Worm (Caenorhabditis elegans): ENCODE measurements around the gene npr-2.

npr-2 gene

ce11 chrIV:9535105-9535504 lies 44.8 kb downstream of the npr-2 start (continued):
- TF ChIP-seq zag-1 (tag; optimal IDR thresholded peaks at IDR 0.05): no peak
- no peak for TF ChIP-seq eor-1 (tag; optimal IDR thresholded peaks at IDR 0.05)
- TF ChIP-seq skn-1 (tag; optimal IDR thresholded peaks at IDR 0.05): no peak
- TF ChIP-seq ZK546.5 (tag; optimal IDR thresholded peaks at IDR 0.05): no peak
- no peak for TF ChIP-seq nhr-28 (tag; optimal IDR thresholded peaks at IDR 0.05)
- no peak for TF ChIP-seq nhr-77 (tag; optimal IDR thresholded peaks at IDR 0.05)

- TF ChIP-seq pha-4 (tag; optimal IDR thresholded peaks at IDR 0.05) (peak; percentile 48), nhr-25 (tag; optimal IDR thresholded peaks at IDR 0.05) (peak; percentile 85), nhr-23 (tag; optimal IDR thresholded peaks at IDR 0.05) (peak; percentile 46), nhr-77 (tag; optimal IDR thresholded peaks at IDR 0.05) (no peak), snpc-4 (tag; optimal IDR thresholded peaks at IDR 0.05) (peak; percentile 6)
Measured at ce11 chrIV:9534342-9534741, 45.6 kb downstream of the npr-2 start.

ce11 chrIV:9533071-9533470 lies 46.9 kb downstream of the npr-2 start, which contains the start of gene F56H11.2:
TSS of gene F56H11.2 (minus strand) at chrIV:9533171.
- TF ChIP-seq elt-2 (tag; optimal IDR thresholded peaks at IDR 0.05) (peak; percentile 14), lin-15B (tag; optimal IDR thresholded peaks at IDR 0.05) (no peak)

DNA sequence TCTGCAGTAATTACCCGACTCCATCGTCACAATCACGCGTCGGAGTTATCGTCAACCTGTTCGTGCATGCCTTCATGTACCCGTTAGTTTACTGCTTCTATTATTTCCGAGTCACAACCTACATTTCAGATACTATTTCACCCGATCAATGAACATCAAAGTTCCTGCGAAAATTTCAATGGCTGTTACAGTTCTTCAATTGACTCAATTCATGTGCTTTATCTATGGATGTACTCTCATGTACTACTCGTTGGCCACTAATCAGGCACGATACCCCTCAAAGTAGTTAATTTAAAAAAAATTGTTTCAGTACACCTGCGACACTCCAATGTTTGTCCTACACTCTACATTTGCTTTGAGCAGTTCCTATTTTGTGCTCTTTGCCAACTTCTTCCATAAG lies 49.2 kb downstream of the npr-2 start:
- TF ChIP-seq ama-1 (optimal IDR thresholded peaks at IDR 0.05) (peak; percentile 45), nfya-1 (tag; optimal IDR thresholded peaks at IDR 0.05; ENCODE audit: insufficient read depth) (no peak), zag-1 (tag; optimal IDR thresholded peaks at IDR 0.05) (no peak), tbx-2 (tag; optimal IDR thresholded peaks at IDR 0.05) (no peak), nhr-43 (tag; optimal IDR thresholded peaks at IDR 0.05; ENCODE audit: poor library complexity, severe bottlenecking) (peak; percentile 7), nhr-25 (tag; optimal IDR thresholded peaks at IDR 0.05) (peak; percentile 39), nhr-23 (tag; optimal IDR thresholded peaks at IDR 0.05) (peak; percentile 8), lsy-12 (tag; optimal IDR thresholded peaks at IDR 0.05) (peak; percentile 44), aly-2 (tag; optimal IDR thresholded peaks at IDR 0.05) (no peak)

DNA sequence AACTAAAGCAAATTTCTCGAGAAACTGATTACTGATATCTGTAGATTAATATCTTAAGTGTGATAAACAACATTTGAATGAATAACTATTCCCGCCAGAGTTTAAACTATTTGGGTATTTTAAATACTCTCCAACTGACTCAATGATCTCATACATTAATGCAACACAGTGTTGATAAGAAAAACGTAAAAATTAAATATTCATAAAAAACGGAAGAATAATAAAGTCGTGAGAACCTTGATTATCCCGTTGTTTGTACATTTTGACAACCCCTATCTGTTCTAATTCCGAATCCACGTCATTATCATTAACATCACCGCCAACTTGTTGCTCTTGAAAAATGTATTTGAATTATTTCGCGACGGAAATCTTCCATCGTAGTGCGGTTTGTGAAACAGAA lies 50.3 kb downstream of the npr-2 start, which contains the start of gene elo-7:
TSS of gene elo-7 (plus strand) at position 301 of the 400 bp plus-strand sequence.
- no peak for TF ChIP-seq nhr-237 (tag; optimal IDR thresholded peaks at IDR 0.05)
- TF ChIP-seq fos-1 (tag; optimal IDR thresholded peaks at IDR 0.05): no peak
- TF ChIP-seq lin-39 (tag; optimal IDR thresholded peaks at IDR 0.05): no peak
- TF ChIP-seq egl-5 (tag; optimal IDR thresholded peaks at IDR 0.05): no peak

DNA sequence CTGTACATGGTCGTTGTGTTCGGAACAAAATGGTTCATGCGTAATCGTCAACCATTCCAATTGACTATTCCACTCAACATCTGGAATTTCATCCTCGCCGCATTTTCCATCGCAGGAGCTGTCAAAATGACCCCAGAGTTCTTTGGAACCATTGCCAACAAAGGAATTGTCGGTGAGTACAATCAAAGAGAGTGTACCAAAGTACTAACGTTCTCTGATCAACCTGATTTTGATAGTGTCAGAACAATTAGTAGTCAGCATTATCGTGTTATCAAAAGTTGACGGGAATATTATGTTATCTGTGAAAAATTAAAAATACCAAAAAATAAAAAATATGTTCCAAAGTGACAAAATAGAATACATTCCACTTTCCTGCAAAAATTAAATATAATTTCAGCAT lies 52.9 kb downstream of the npr-2 start:
- TF ChIP-seq nhr-11 (tag; optimal IDR thresholded peaks at IDR 0.05): no peak
- peak; percentile 48 for TF ChIP-seq pha-4 (tag; optimal IDR thresholded peaks at IDR 0.05)
- TF ChIP-seq elt-2 (tag; optimal IDR thresholded peaks at IDR 0.05): peak; percentile 85
- no peak for TF ChIP-seq snpc-4 (tag; optimal IDR thresholded peaks at IDR 0.05)
- peak; percentile 7 for TF ChIP-seq skn-1 (tag; optimal IDR thresholded peaks at IDR 0.05)
- TF ChIP-seq pqm-1 (tag; optimal IDR thresholded peaks at IDR 0.05): peak; percentile 88
- TF ChIP-seq nhr-43 (tag; optimal IDR thresholded peaks at IDR 0.05; ENCODE audit: poor library complexity, severe bottlenecking): no peak
- no peak for TF ChIP-seq ceh-28 (tag; optimal IDR thresholded peaks at IDR 0.05)
- TF ChIP-seq ceh-16 (tag; optimal IDR thresholded peaks at IDR 0.05): no peak
- TF ChIP-seq egl-5 (tag; optimal IDR thresholded peaks at IDR 0.05): no peak

DNA sequence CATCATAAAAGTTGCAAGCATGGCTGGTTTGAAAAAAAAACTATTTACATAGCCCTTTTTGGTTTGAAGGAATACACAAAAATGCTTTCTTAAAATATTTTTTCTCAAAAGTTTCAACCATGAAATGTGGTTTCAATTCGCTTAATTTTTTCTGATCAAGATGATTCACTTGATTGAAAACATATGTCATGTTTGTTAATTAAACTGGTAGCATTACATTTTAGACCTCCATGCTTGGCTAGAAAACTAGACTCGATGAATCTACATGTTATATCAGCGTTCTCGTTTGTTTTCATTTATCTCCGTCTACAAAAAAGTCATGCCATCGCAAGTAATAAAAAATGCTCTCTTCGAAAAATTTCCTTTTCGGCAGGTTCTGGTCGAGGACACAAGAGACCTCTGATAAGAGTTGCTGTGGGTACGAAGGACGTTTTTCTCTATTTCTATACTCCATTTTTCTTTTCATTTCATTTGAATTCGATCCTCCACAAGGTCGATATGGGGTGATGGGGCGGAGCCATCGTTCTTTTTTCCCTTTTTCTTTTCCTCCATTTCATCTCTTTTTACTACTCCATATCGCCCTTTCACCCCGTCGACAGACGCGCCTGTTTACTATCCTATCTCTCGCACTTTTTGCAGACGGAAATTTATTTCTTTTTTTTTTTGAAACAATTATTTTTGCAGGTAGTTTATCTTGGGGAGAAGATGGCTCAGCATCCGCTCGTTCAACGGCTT lies 54.1 kb downstream of the npr-2 start, which contains the start of gene elo-1:
TSS of gene elo-1 (plus strand) at position 685 of the 735 bp plus-strand sequence.
- TF ChIP-seq jun-1 (tag; optimal IDR thresholded peaks at IDR 0.05): peak; percentile 53
- TF ChIP-seq fos-1 (tag; optimal IDR thresholded peaks at IDR 0.05): peak; percentile 19
- peak; percentile 29 for TF ChIP-seq nfya-1 (tag; optimal IDR thresholded peaks at IDR 0.05; ENCODE audit: insufficient read depth)
- no peak for TF ChIP-seq ceh-82 (tag; optimal IDR thresholded peaks at IDR 0.05)
- no peak for TF ChIP-seq unc-62 (GFP tag; optimal IDR thresholded peaks at IDR 0.05)
- TF ChIP-seq pha-4 (tag; optimal IDR thresholded peaks at IDR 0.05): peak; percentile 27
- no peak for TF ChIP-seq hmg-11 (tag; optimal IDR thresholded peaks at IDR 0.05)
- TF ChIP-seq ceh-16 (tag; optimal IDR thresholded peaks at IDR 0.05): no peak
- TF ChIP-seq pqm-1 (tag; optimal IDR thresholded peaks at IDR 0.05): peak; percentile 82
- TF ChIP-seq lsy-12 (tag; optimal IDR thresholded peaks at IDR 0.05): no peak
- peak; percentile 30 for TF ChIP-seq egl-27 (tag; optimal IDR thresholded peaks at IDR 0.05)
- TF ChIP-seq elt-2 (tag; optimal IDR thresholded peaks at IDR 0.05): peak; percentile 95

Data from whole organism, L3 larva.